Fruit fly (Drosophila melanogaster): ENCODE results near the gene CG7300.

CG7300 gene

dm6 chr2L:10665603-10666002 is 32.2 kb downstream of the CG7300 start (continued):
- TF ChIP-seq Med (GFP tag), result peak; percentile 97
- peak; percentile 80 for TF ChIP-seq CG30403 (GFP tag; optimal IDR thresholded peaks at IDR 0.05)
- TF ChIP-seq CG12659 (GFP tag; optimal IDR thresholded peaks at IDR 0.05), result peak; percentile 75
- peak; percentile 73 for TF ChIP-seq danr (GFP tag; IDR thresholded peaks at IDR 0.05)
- peak; percentile 74 for TF ChIP-seq CG10209 (GFP tag; optimal IDR thresholded peaks at IDR 0.05)
- peak; percentile 85 for TF ChIP-seq H15 (GFP tag; IDR thresholded peaks at IDR 0.05)
- TF ChIP-seq toy (GFP tag; IDR thresholded peaks at IDR 0.05), result no peak
- TF ChIP-seq Trl (optimal IDR thresholded peaks at IDR 0.05), result no peak
- peak; percentile 79 for TF ChIP-seq Trl (GFP tag; optimal IDR thresholded peaks at IDR 0.05)
- no peak for TF ChIP-seq sna (GFP tag; IDR thresholded peaks at IDR 0.05; ENCODE audit: partially characterized antibody)
- no peak for TF ChIP-seq h (optimal IDR thresholded peaks at IDR 0.05)
- TF ChIP-seq corto (GFP tag; optimal IDR thresholded peaks at IDR 0.05), result no peak
- TF ChIP-seq ase (GFP tag; IDR thresholded peaks at IDR 0.05), result peak; percentile 86
- peak; percentile 67 for TF ChIP-seq Atf3 (GFP tag; optimal IDR thresholded peaks at IDR 0.05)
- no peak for TF ChIP-seq CG10431 (GFP tag; optimal IDR thresholded peaks at IDR 0.05)
- peak; percentile 92 for TF ChIP-seq ci (GFP tag; IDR thresholded peaks at IDR 0.05)
- peak; percentile 64 for TF ChIP-seq CG11398 (GFP tag; optimal IDR thresholded peaks at IDR 0.05)
- no peak for TF ChIP-seq lola (GFP tag; optimal IDR thresholded peaks at IDR 0.05)
- TF ChIP-seq Side (GFP tag; optimal IDR thresholded peaks at IDR 0.05), result peak; percentile 72
- peak; percentile 75 for TF ChIP-seq Fer1 (GFP tag; optimal IDR thresholded peaks at IDR 0.05)
- TF ChIP-seq CG1603 (tag; optimal IDR thresholded peaks at IDR 0.05), result peak; percentile 81
- TF ChIP-seq Eip74EF (GFP tag; optimal IDR thresholded peaks at IDR 0.05), result peak in 1 of 2 experiments; percentile 72
- no peak for TF ChIP-seq CG2129 (GFP tag; IDR thresholded peaks at IDR 0.05; ENCODE audit: partially characterized antibody)
- peak; percentile 91 for TF ChIP-seq CG14014 (GFP tag; IDR thresholded peaks at IDR 0.05)
- TF ChIP-seq tup (GFP tag; optimal IDR thresholded peaks at IDR 0.05), result peak; percentile 57
- peak; percentile 76 for TF ChIP-seq CG2889 (GFP tag; IDR thresholded peaks at IDR 0.05)
- peak; percentile 57 for TF ChIP-seq CG7987 (GFP tag; optimal IDR thresholded peaks at IDR 0.05)
- no peak for TF ChIP-seq CG1832 (GFP tag; optimal IDR thresholded peaks at IDR 0.05)
- no peak for TF ChIP-seq CG33557 (GFP tag; optimal IDR thresholded peaks at IDR 0.05)
- TF ChIP-seq Nf-YB (GFP tag; optimal IDR thresholded peaks at IDR 0.05), result peak; percentile 28
- peak; percentile 67 for TF ChIP-seq E2f2 (GFP tag; IDR thresholded peaks at IDR 0.05)
- no peak for TF ChIP-seq mld (GFP tag; IDR thresholded peaks at IDR 0.05; ENCODE audit: partially characterized antibody)
- TF ChIP-seq CG14860 (GFP tag; IDR thresholded peaks at IDR 0.05; ENCODE audit: partially characterized antibody), result no peak
- peak; percentile 70 to 88 for TF ChIP-seq dpn (GFP tag; optimal IDR thresholded peaks at IDR 0.05)
- no peak for TF ChIP-seq pita (GFP tag; optimal IDR thresholded peaks at IDR 0.05)
- no peak for TF ChIP-seq Sry-β (GFP tag; optimal IDR thresholded peaks at IDR 0.05)
- peak; percentile 75 for TF ChIP-seq ro (GFP tag; IDR thresholded peaks at IDR 0.05)
- TF ChIP-seq mirr (GFP tag; optimal IDR thresholded peaks at IDR 0.05), result peak; percentile 15
- no peak for TF ChIP-seq Tbp (GFP tag; optimal IDR thresholded peaks at IDR 0.05)
- TF ChIP-seq Neu2 (GFP tag; optimal IDR thresholded peaks at IDR 0.05; ENCODE audit: borderline replicate concordance), result no peak
- peak; percentile 87 for TF ChIP-seq CG34422 (GFP tag; IDR thresholded peaks at IDR 0.05)
- TF ChIP-seq hkb (optimal IDR thresholded peaks at IDR 0.05), result no peak
- peak; percentile 95 for TF ChIP-seq hkb (GFP tag; IDR thresholded peaks at IDR 0.05)
- peak; percentile 74 for TF ChIP-seq CG13296 (GFP tag; optimal IDR thresholded peaks at IDR 0.05)
- no peak for TF ChIP-seq CG34376 (GFP tag; optimal IDR thresholded peaks at IDR 0.05)
- peak; percentile 14 for TF ChIP-seq btn (GFP tag; optimal IDR thresholded peaks at IDR 0.05)
- peak; percentile 31 for TF ChIP-seq CG4617 (GFP tag; optimal IDR thresholded peaks at IDR 0.05; ENCODE audit: borderline replicate concordance)
- peak; percentile 26 for TF ChIP-seq D19B (GFP tag; optimal IDR thresholded peaks at IDR 0.05)
- TF ChIP-seq slbo (GFP tag; IDR thresholded peaks at IDR 0.05), result peak; percentile 90
- peak; percentile 86 for TF ChIP-seq zfh1 (GFP tag; IDR thresholded peaks at IDR 0.05)
- TF ChIP-seq caup (GFP tag; optimal IDR thresholded peaks at IDR 0.05; ENCODE audit: severe bottlenecking), result peak; percentile 68
